ENCODE assay signal across 5 worm cellular contexts in the genomic region with DNA sequence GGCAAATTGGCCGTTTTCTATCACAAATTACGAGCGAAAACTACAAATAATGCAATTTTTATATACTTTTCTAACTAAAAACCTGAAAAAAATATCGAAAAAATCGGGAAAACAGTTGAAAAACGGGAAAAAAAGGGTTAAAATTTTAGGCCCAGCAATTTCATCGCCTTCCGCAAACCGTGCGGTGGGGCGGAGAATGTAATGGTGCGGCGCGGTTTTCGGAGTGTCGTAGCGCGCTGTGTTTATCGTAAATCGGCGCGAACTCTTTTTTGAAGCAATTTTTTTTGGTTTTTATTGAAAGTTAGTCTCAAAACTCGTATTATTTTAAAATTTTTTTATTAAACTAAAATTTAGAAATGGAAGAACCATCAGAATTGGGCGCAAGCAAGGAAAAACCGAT.
TF ChIP-seq lines count a peak whose summit lies in the region.

A gene (plus strand): TSS at position 352 of the 400 bp plus-strand sequence.

TF ChIP-seq in whole organism, L1 larva, 84 proteins besides CTCF, POLR2A, EP300 and RAD21 (continues in another document):
- TF ChIP-seq pqm-1 (tag; optimal IDR thresholded peaks at IDR 0.05; lab: Kevin White, UChicago) (no peak), nhr-85 (tag; lab: Kevin White, UChicago) (peak; percentile 77), ceh-88 (GFP tag; IDR thresholded peaks at IDR 0.05; lab: Robert Waterston, UW) (0 out of 2 replicates have a peak, but pooled peaks have one; percentile 41), fos-1 (tag; optimal IDR thresholded peaks at IDR 0.05; lab: Kevin White, UChicago) (peak; percentile 51), unc-30 (tag; optimal IDR thresholded peaks at IDR 0.05; lab: Kevin White, UChicago) (no peak), nhr-76 (tag; optimal IDR thresholded peaks at IDR 0.05; lab: Kevin White, UChicago) (no peak), ceh-82 (tag; optimal IDR thresholded peaks at IDR 0.05; lab: Kevin White, UChicago) (peak; percentile 46 to 93 (median 79)), egl-27 (tag; optimal IDR thresholded peaks at IDR 0.05; lab: Kevin White, UChicago) (no peak), sup-37 (GFP tag; optimal IDR thresholded peaks at IDR 0.05; lab: Kevin White, UChicago) (no peak), elt-3 (tag; optimal IDR thresholded peaks at IDR 0.05; lab: Kevin White, UChicago) (peak in 3 of 6 experiments; percentile 37 to 56 (median 43)), unc-62 (GFP tag; optimal IDR thresholded peaks at IDR 0.05; lab: Kevin White, UChicago) (no peak), sox-4 (tag; optimal IDR thresholded peaks at IDR 0.05; lab: Kevin White, UChicago) (no peak), nhr-84 (tag; optimal IDR thresholded peaks at IDR 0.05; lab: Kevin White, UChicago) (no peak), vab-15 (tag; optimal IDR thresholded peaks at IDR 0.05; lab: Kevin White, UChicago) (no peak), rnt-1 (tag; optimal IDR thresholded peaks at IDR 0.05; lab: Kevin White, UChicago) (peak; percentile 86), pax-3 (tag; optimal IDR thresholded peaks at IDR 0.05; lab: Kevin White, UChicago) (peak; percentile 37), mef-2 (tag; optimal IDR thresholded peaks at IDR 0.05; lab: Kevin White, UChicago) (no peak)

TF ChIP-seq in whole organism, L3 larva, 47 proteins besides CTCF, POLR2A, EP300 and RAD21 (continues in another document):
- TF ChIP-seq nhr-77 (tag; optimal IDR thresholded peaks at IDR 0.05; lab: Kevin White, UChicago) (no peak), ama-1 (optimal IDR thresholded peaks at IDR 0.05; lab: Kevin White, UChicago) (peak; percentile 16), nhr-12 (tag; optimal IDR thresholded peaks at IDR 0.05; lab: Kevin White, UChicago) (no peak), ceh-82 (tag; optimal IDR thresholded peaks at IDR 0.05; lab: Kevin White, UChicago) (no peak), snpc-4 (tag; optimal IDR thresholded peaks at IDR 0.05; lab: Kevin White, UChicago) (peak; percentile 29), skn-1 (tag; optimal IDR thresholded peaks at IDR 0.05; lab: Kevin White, UChicago) (peak; percentile 51), egl-27 (tag; optimal IDR thresholded peaks at IDR 0.05; lab: Kevin White, UChicago) (no peak), mdl-1 (tag; optimal IDR thresholded peaks at IDR 0.05; lab: Kevin White, UChicago) (no peak), nhr-11 (tag; optimal IDR thresholded peaks at IDR 0.05; lab: Kevin White, UChicago) (no peak), egl-5 (tag; optimal IDR thresholded peaks at IDR 0.05; lab: Kevin White, UChicago) (peak; percentile 33), pha-4 (tag; optimal IDR thresholded peaks at IDR 0.05; lab: Kevin White, UChicago) (peak; percentile 89), nfya-1 (tag; optimal IDR thresholded peaks at IDR 0.05; lab: Kevin White, UChicago; ENCODE audit: insufficient read depth) (peak; percentile 85), unc-62 (GFP tag; optimal IDR thresholded peaks at IDR 0.05; lab: Kevin White, UChicago) (no peak), hmg-11 (tag; optimal IDR thresholded peaks at IDR 0.05; lab: Kevin White, UChicago) (peak; percentile 75), lin-15B (tag; optimal IDR thresholded peaks at IDR 0.05; lab: Kevin White, UChicago) (peak; percentile 99), nhr-43 (tag; optimal IDR thresholded peaks at IDR 0.05; lab: Kevin White, UChicago; ENCODE audit: poor library complexity, severe bottlenecking) (no peak), elt-1 (tag; optimal IDR thresholded peaks at IDR 0.05; lab: Kevin White, UChicago) (no peak), pqm-1 (tag; optimal IDR thresholded peaks at IDR 0.05; lab: Kevin White, UChicago) (no peak)

TF ChIP-seq in whole organism, early embryonic, 17 proteins besides CTCF, POLR2A, EP300 and RAD21:
- peak; percentile 32 for TF ChIP-seq F13C5.2 (tag; optimal IDR thresholded peaks at IDR 0.05; lab: Kevin White, UChicago)
- TF ChIP-seq ama-1 (optimal IDR thresholded peaks at IDR 0.05; lab: Kevin White, UChicago) = no peak
- TF ChIP-seq scrt-1 (GFP tag; IDR thresholded peaks at IDR 0.05; lab: Robert Waterston, UW) = peak; percentile 22; the same call in 1 of the 2 replicates
- no peak for TF ChIP-seq aly-1 (tag; optimal IDR thresholded peaks at IDR 0.05; lab: Kevin White, UChicago)
- TF ChIP-seq ceh-13 (GFP tag; optimal IDR thresholded peaks at IDR 0.05; lab: Kevin White, UChicago) = no peak
- no peak for TF ChIP-seq flt-1 (GFP tag; IDR thresholded peaks at IDR 0.05; lab: Robert Waterston, UW)
- TF ChIP-seq hmbx-1 (tag; optimal IDR thresholded peaks at IDR 0.05; lab: Kevin White, UChicago) = no peak
- no peak for TF ChIP-seq tbx-11 (GFP tag; IDR thresholded peaks at IDR 0.05; lab: Robert Waterston, UW)
- peak; percentile 27 for TF ChIP-seq hmg-4 (GFP tag; optimal IDR thresholded peaks at IDR 0.05; lab: Kevin White, UChicago)

TF ChIP-seq in whole organism, midembryonic, 9 proteins besides CTCF, POLR2A, EP300 and RAD21:
- no peak for TF ChIP-seq klf-2 (GFP tag; conservative IDR thresholded peaks at IDR 0.05; lab: Robert Waterston, UW)
- TF ChIP-seq ztf-29 (GFP tag; IDR thresholded peaks at IDR 0.05; lab: Robert Waterston, UW) = no peak
- TF ChIP-seq cog-1 (tag; optimal IDR thresholded peaks at IDR 0.05; lab: Kevin White, UChicago) = peak; percentile 22
- TF ChIP-seq flt-1 (GFP tag; IDR thresholded peaks at IDR 0.05; lab: Robert Waterston, UW) = 0 out of 2 replicates have a peak, but pooled peaks have one; percentile 26

TF ChIP-seq in whole organism, young adult, 124 proteins besides CTCF, POLR2A, EP300 and RAD21 (continues in another document):
- TF ChIP-seq lir-1 (GFP tag; conservative IDR thresholded peaks at IDR 0.05; lab: Robert Waterston, UW) (no peak), F23B12.7 (tag; optimal IDR thresholded peaks at IDR 0.05; lab: Kevin White, UChicago; ENCODE audit: insufficient read depth) (peak; percentile 59), Y53F4B.3 (GFP tag; IDR thresholded peaks at IDR 0.05; lab: Robert Waterston, UW) (no peak), D2030.7 (GFP tag; IDR thresholded peaks at IDR 0.05; lab: Robert Waterston, UW) (peak; percentile 69), sdz-38 (tag; optimal IDR thresholded peaks at IDR 0.05; lab: Kevin White, UChicago) (no peak), efl-1 (GFP tag; optimal IDR thresholded peaks at IDR 0.05; lab: Kevin White, UChicago) (peak; percentile 68), F55B11.4 (tag; optimal IDR thresholded peaks at IDR 0.05; lab: Kevin White, UChicago; ENCODE audit: borderline replicate concordance, insufficient read depth) (no peak), nhr-80 (tag; optimal IDR thresholded peaks at IDR 0.05; lab: Kevin White, UChicago) (no peak), rpc-1 (optimal IDR thresholded peaks at IDR 0.05; lab: Kevin White, UChicago) (no peak), rpc-1 (tag; optimal IDR thresholded peaks at IDR 0.05; lab: Kevin White, UChicago) (no peak), Y79H2A.3 (GFP tag; conservative IDR thresholded peaks at IDR 0.05; lab: Robert Waterston, UW) (no peak), snpc-3.4 (tag; optimal IDR thresholded peaks at IDR 0.05; lab: Kevin White, UChicago) (peak; percentile 40), nfya-1 (tag; optimal IDR thresholded peaks at IDR 0.05; lab: Kevin White, UChicago; ENCODE audit: borderline replicate concordance, insufficient read depth) (no peak), lin-26 (GFP tag; IDR thresholded peaks at IDR 0.05; lab: Robert Waterston, UW) (no peak), K12H6.12 (tag; optimal IDR thresholded peaks at IDR 0.05; lab: Kevin White, UChicago) (peak; percentile 29), Y53G8AR.9 (GFP tag; conservative IDR thresholded peaks at IDR 0.05; lab: Robert Waterston, UW) (no peak), mcd-1 (GFP tag; IDR thresholded peaks at IDR 0.05; lab: Robert Waterston, UW) (peak; percentile 65), madf-6 (GFP tag; IDR thresholded peaks at IDR 0.05; lab: Robert Waterston, UW) (peak; percentile 22; the same call in 1 of the 2 replicates), akir-1 (GFP tag; optimal IDR thresholded peaks at IDR 0.05; lab: Kevin White, UChicago) (no peak), tbp1 (GFP tag; optimal IDR thresholded peaks at IDR 0.05; lab: Kevin White, UChicago) (peak; percentile 24), attf-5 (GFP tag; optimal IDR thresholded peaks at IDR 0.05; lab: Kevin White, UChicago) (peak; percentile 65), lin-54 (GFP tag; optimal IDR thresholded peaks at IDR 0.05; lab: Kevin White, UChicago) (peak; percentile 51), F49E8.2 (tag; optimal IDR thresholded peaks at IDR 0.05; lab: Kevin White, UChicago; ENCODE audit: insufficient read depth) (peak; percentile 9), rcor-1 (GFP tag; IDR thresholded peaks at IDR 0.05; lab: Robert Waterston, UW) (peak; percentile 28; the same call in 1 of the 2 replicates), ztf-25 (GFP tag; IDR thresholded peaks at IDR 0.05; lab: Robert Waterston, UW) (no peak), repo-1 (tag; optimal IDR thresholded peaks at IDR 0.05; lab: Kevin White, UChicago) (no peak), lin-35 (GFP tag; optimal IDR thresholded peaks at IDR 0.05; lab: Kevin White, UChicago) (peak in 1 of 3 experiments; percentile 36), egl-44 (GFP tag; IDR thresholded peaks at IDR 0.05; lab: Robert Waterston, UW) (no peak), ceh-27 (GFP tag; optimal IDR thresholded peaks at IDR 0.05; lab: Kevin White, UChicago) (peak; percentile 24), attf-6 (GFP tag; IDR thresholded peaks at IDR 0.05; lab: Robert Waterston, UW) (no peak), ztf-22 (GFP tag; optimal IDR thresholded peaks at IDR 0.05; lab: Kevin White, UChicago) (no peak), nfyb-1 (GFP tag; IDR thresholded peaks at IDR 0.05; lab: Robert Waterston, UW) (0 out of 2 replicates have a peak, but pooled peaks have one; percentile 46), dpl-1 (GFP tag; optimal IDR thresholded peaks at IDR 0.05; lab: Kevin White, UChicago) (peak; percentile 45), ztf-3 (GFP tag; optimal IDR thresholded peaks at IDR 0.05; lab: Kevin White, UChicago) (no peak), lsl-1 (GFP tag; optimal IDR thresholded peaks at IDR 0.05; lab: Kevin White, UChicago) (peak; percentile 3), lsy-27 (tag; optimal IDR thresholded peaks at IDR 0.05; lab: Kevin White, UChicago; ENCODE audit: borderline replicate concordance, insufficient read depth) (no peak), hmg-1.2 (GFP tag; IDR thresholded peaks at IDR 0.05; lab: Robert Waterston, UW) (peak; percentile 21; the same call in 1 of the 2 replicates), die-1 (tag; optimal IDR thresholded peaks at IDR 0.05; lab: Kevin White, UChicago) (no peak), attf-3 (GFP tag; conservative IDR thresholded peaks at IDR 0.05; lab: Robert Waterston, UW) (peak; percentile 99), C06A6.2 (GFP tag; conservative IDR thresholded peaks at IDR 0.05; lab: Robert Waterston, UW) (no peak), snpc-1.3 (tag; optimal IDR thresholded peaks at IDR 0.05; lab: Kevin White, UChicago; ENCODE audit: insufficient read depth) (peak; percentile 63), F33H1.4 (GFP tag; IDR thresholded peaks at IDR 0.05; lab: Robert Waterston, UW) (peak; percentile 24; the same call in 1 of the 2 replicates)
